Fruit fly (Drosophila melanogaster) whole organism, embryonic: ENCODE measurements around the gene Cyt-c1L.
A peak's percentile ranks its signal among the peaks of the same experiment; 100 is the strongest.

Experiments used
- B-H1 ChIP-seq: fragments of 200-800 bp; sonication (Bioruptor generic); IDR thresholded peaks from 3 replicates; pipeline ENCODE4 v1.3.6; 2022; ENCODE audit warnings: missing biosample characterization, missing genetic modification characterization
- Bgb ChIP-seq: fragments of 200-800 bp; sonication (Bioruptor generic); IDR thresholded peaks from 2 replicates; pipeline ENCODE4 v1.3.6; 2022; ENCODE audit warnings: missing biosample characterization, missing genetic modification characterization; ENCODE audit not compliant: partially characterized antibody
- CG10543 ChIP-seq: fragments of 200-800 bp; sonication (Bioruptor generic); optimal IDR thresholded peaks from 3 replicates; lab custom pipeline; 2017; ENCODE audit warnings: missing biosample characterization, mild to moderate bottlenecking, missing genetic modification characterization, moderate library complexity
- CG11247 ChIP-seq: fragments of 200-800 bp; sonication (Bioruptor generic); IDR thresholded peaks from 2 replicates; pipeline ENCODE4 v1.3.6; 2022; ENCODE audit warnings: missing biosample characterization, missing genetic modification characterization
- CG12219 ChIP-seq: fragments of 200-800 bp; sonication (Bioruptor generic); optimal IDR thresholded peaks from 3 replicates; lab custom pipeline; 2018; ENCODE audit warnings: missing biosample characterization, mild to moderate bottlenecking, missing genetic modification characterization
- CG1233 ChIP-seq: fragments of 200-800 bp; sonication (Bioruptor generic); optimal IDR thresholded peaks from 4 replicates; lab custom pipeline; 2018; ENCODE audit warnings: missing biosample characterization, mild to moderate bottlenecking, missing genetic modification characterization
- CG12744 ChIP-seq: fragments of 200-800 bp; sonication (Bioruptor generic); optimal IDR thresholded peaks from 2 replicates; lab custom pipeline; 2016; ENCODE audit warnings: missing biosample characterization, missing genetic modification characterization
- CG13775 ChIP-seq: fragments of 200-800 bp; sonication (Bioruptor generic); optimal IDR thresholded peaks from 3 replicates; lab custom pipeline; 2017; ENCODE audit warnings: missing biosample characterization, mild to moderate bottlenecking, missing genetic modification characterization
- CG15479 ChIP-seq: fragments of 200-800 bp; sonication (Bioruptor generic); optimal IDR thresholded peaks from 3 replicates; lab custom pipeline; 2019; ENCODE audit warnings: missing biosample characterization, mild to moderate bottlenecking, missing genetic modification characterization, moderate library complexity
- CG15514 ChIP-seq: fragments of 200-800 bp; sonication (Bioruptor generic); optimal IDR thresholded peaks from 3 replicates; lab custom pipeline; 2017; ENCODE audit warnings: missing biosample characterization, missing genetic modification characterization, mild to moderate bottlenecking, moderate library complexity, missing genetic modification reagents
- CG17361 ChIP-seq: fragments of 200-800 bp; sonication (Bioruptor generic); IDR thresholded peaks from 3 replicates; pipeline ENCODE4 v1.3.6; 2022; ENCODE audit warnings: missing biosample characterization, missing genetic modification characterization
- CG17802 ChIP-seq: fragments of 200-800 bp; sonication (Bioruptor generic); optimal IDR thresholded peaks from 2 replicates; lab custom pipeline; 2018; ENCODE audit warnings: missing biosample characterization, mild to moderate bottlenecking, missing genetic modification characterization, moderate library complexity
- CG1792 ChIP-seq: fragments of 200-800 bp; sonication (Bioruptor generic); optimal IDR thresholded peaks from 2 replicates; lab custom pipeline; 2016; ENCODE audit warnings: missing biosample characterization, missing genetic modification characterization
- CG2129 ChIP-seq: fragments of 200-800 bp; sonication (Bioruptor generic); IDR thresholded peaks from 2 replicates; pipeline ENCODE4 v1.3.6; 2022; ENCODE audit warnings: missing biosample characterization, missing genetic modification characterization; ENCODE audit not compliant: partially characterized antibody
- CG2199 ChIP-seq: fragments of 200-800 bp; sonication (Bioruptor generic); IDR thresholded peaks from 3 replicates; pipeline ENCODE4 v1.3.6; 2022; ENCODE audit warnings: missing biosample characterization, missing genetic modification characterization
- CG32767 ChIP-seq: fragments of 200-800 bp; sonication (Bioruptor generic); IDR thresholded peaks from 2 replicates; pipeline ENCODE4 v1.3.6; 2022; ENCODE audit warnings: missing biosample characterization, missing genetic modification characterization
- CG32772 ChIP-seq: fragments of 200-800 bp; sonication (Bioruptor generic); IDR thresholded peaks from 2 replicates; pipeline ENCODE4 v1.3.6; 2022; ENCODE audit warnings: missing biosample characterization, missing genetic modification characterization
- CG34376 ChIP-seq: fragments of 200-800 bp; sonication (Bioruptor generic); optimal IDR thresholded peaks from 2 replicates; lab custom pipeline; 2018; ENCODE audit warnings: missing biosample characterization, mild to moderate bottlenecking, missing genetic modification characterization
- CG4404 ChIP-seq: fragments of 200-800 bp; sonication (Bioruptor generic); IDR thresholded peaks from 2 replicates; pipeline ENCODE4 v1.3.6; 2022; ENCODE audit warnings: missing biosample characterization, missing genetic modification characterization
- CG6254 ChIP-seq: fragments of 200-800 bp; sonication (Bioruptor generic); optimal IDR thresholded peaks from 3 replicates; lab custom pipeline; 2017; ENCODE audit warnings: mild to moderate bottlenecking, missing biosample characterization, missing genetic modification reagents, missing genetic modification characterization
- CG7372 ChIP-seq: fragments of 200-800 bp; sonication (Bioruptor generic); IDR thresholded peaks from 2 replicates; pipeline ENCODE4 v1.3.6; 2022; ENCODE audit warnings: missing biosample characterization, missing genetic modification characterization
- CG9609 ChIP-seq: fragments of 200-800 bp; sonication (Bioruptor generic); optimal IDR thresholded peaks from 3 replicates; lab custom pipeline; 2016; ENCODE audit warnings: missing biosample characterization, missing genetic modification characterization
- CG9797 ChIP-seq: fragments of 200-800 bp; sonication (Bioruptor generic); optimal IDR thresholded peaks from 3 replicates; lab custom pipeline; 2018; ENCODE audit warnings: missing biosample characterization, mild to moderate bottlenecking, missing genetic modification characterization
- D ChIP-seq, 2 experiments: fragments of 200-800 bp in 1 of 2; fragments of >200 bp in 1 of 2; sonication (Bioruptor generic) in 1 of 2; optimal IDR thresholded peaks; 2 replicates in 1 of 2; 3 replicates in 1 of 2; lab custom pipeline; 2017; ENCODE audit warnings: mild to moderate bottlenecking in 1 of 2, missing biosample characterization in 1 of 2, missing genetic modification characterization in 1 of 2, missing genetic modification reagents in 1 of 2
- Dp ChIP-seq: fragments of 200-800 bp; sonication (Bioruptor generic); optimal IDR thresholded peaks from 2 replicates; lab custom pipeline; 2018; ENCODE audit warnings: missing biosample characterization, mild to moderate bottlenecking, missing genetic modification characterization, moderate library complexity
- Drgx ChIP-seq: fragments of 200-800 bp; sonication (Bioruptor generic); IDR thresholded peaks from 2 replicates; pipeline ENCODE4 v1.3.6; 2022; ENCODE audit warnings: missing biosample characterization, missing genetic modification characterization
- E2f1 ChIP-seq: fragments of 200-800 bp; sonication (Bioruptor generic); IDR thresholded peaks from 2 replicates; pipeline ENCODE4 v1.3.6; 2022; ENCODE audit warnings: missing biosample characterization, missing genetic modification characterization
- Hr39 ChIP-seq: fragments of >200 bp; optimal IDR thresholded peaks from 2 replicates; lab custom pipeline; 2017
- Meics ChIP-seq: fragments of 200-800 bp; sonication (Bioruptor generic); optimal IDR thresholded peaks from 2 replicates; lab custom pipeline; 2017; ENCODE audit warnings: missing biosample characterization, mild to moderate bottlenecking, missing genetic modification characterization
- Ravus ChIP-seq: fragments of 200-800 bp; sonication (Bioruptor generic); IDR thresholded peaks from 2 replicates; pipeline ENCODE4 v1.3.6; 2022; ENCODE audit warnings: missing biosample characterization, missing genetic modification characterization
- Trl ChIP-seq, 3 experiments: fragments of >200 bp in 2 of 3; fragments of 200-800 bp in 1 of 3; sonication (Bioruptor generic) in 1 of 3; optimal IDR thresholded peaks; 2 replicates in 1 of 3; 3 replicates in 2 of 3; lab custom pipeline; 2016 to 2017; ENCODE audit warnings: missing biosample characterization in 1 of 3, missing genetic modification characterization in 1 of 3
- ab ChIP-seq: fragments of 200-800 bp; sonication (Bioruptor generic); optimal IDR thresholded peaks from 2 replicates; lab custom pipeline; 2016; ENCODE audit warnings: missing biosample characterization, missing genetic modification characterization
- abd-A ChIP-seq: fragments of 200-800 bp; sonication (Bioruptor generic); optimal IDR thresholded peaks from 3 replicates; lab custom pipeline; 2019; ENCODE audit warnings: missing biosample characterization, mild to moderate bottlenecking, missing genetic modification characterization, moderate library complexity
- bab2 ChIP-seq: fragments of 200-800 bp; sonication (Bioruptor generic); optimal IDR thresholded peaks from 2 replicates; lab custom pipeline; 2016; ENCODE audit warnings: missing biosample characterization, missing genetic modification characterization
- btn ChIP-seq: fragments of 200-800 bp; sonication (Bioruptor generic); optimal IDR thresholded peaks from 2 replicates; lab custom pipeline; 2016; ENCODE audit warnings: missing biosample characterization, missing genetic modification characterization
- dan ChIP-seq: fragments of 200-800 bp; sonication (Bioruptor generic); IDR thresholded peaks from 2 replicates; pipeline ENCODE4 v1.3.6; 2022; ENCODE audit warnings: missing biosample characterization, missing genetic modification characterization
- dmrt11E ChIP-seq: fragments of 200-800 bp; sonication (Bioruptor generic); optimal IDR thresholded peaks from 3 replicates; lab custom pipeline; 2018; ENCODE audit warnings: missing biosample characterization, mild to moderate bottlenecking, missing genetic modification characterization, moderate library complexity
- dpn ChIP-seq, 2 experiments: fragments of 200-800 bp; sonication (Bioruptor generic); optimal IDR thresholded peaks; 3 replicates each; lab custom pipeline; 2016; ENCODE audit warnings: missing biosample characterization in 2 of 2, missing genetic modification characterization in 2 of 2
- ems ChIP-seq: fragments of 200-800 bp; sonication (Bioruptor generic); optimal IDR thresholded peaks from 3 replicates; lab custom pipeline; 2016; ENCODE audit warnings: missing biosample characterization, missing genetic modification characterization
- fu2 ChIP-seq: fragments of 200-800 bp; sonication (Bioruptor generic); optimal IDR thresholded peaks from 2 replicates; lab custom pipeline; 2016; ENCODE audit warnings: missing biosample characterization, missing genetic modification characterization
- gsb ChIP-seq: fragments of 200-800 bp; sonication (Bioruptor generic); IDR thresholded peaks from 2 replicates; pipeline ENCODE4 v1.3.6; 2022; ENCODE audit warnings: missing biosample characterization, missing genetic modification characterization
- hbn ChIP-seq: fragments of 200-800 bp; sonication (Bioruptor generic); IDR thresholded peaks from 2 replicates; pipeline ENCODE4 v1.3.6; 2022; ENCODE audit warnings: missing biosample characterization, missing genetic modification characterization; ENCODE audit not compliant: partially characterized antibody
- mld ChIP-seq: fragments of 200-800 bp; sonication (Bioruptor generic); IDR thresholded peaks from 3 replicates; pipeline ENCODE4 v1.3.6; 2022; ENCODE audit warnings: missing biosample characterization, missing genetic modification characterization; ENCODE audit not compliant: partially characterized antibody
- nerfin-1 ChIP-seq: fragments of 200-800 bp; sonication (Bioruptor generic); optimal IDR thresholded peaks from 3 replicates; lab custom pipeline; 2019; ENCODE audit warnings: missing biosample characterization, mild to moderate bottlenecking, missing genetic modification characterization, moderate library complexity
- peb ChIP-seq: fragments of 200-800 bp; sonication (Bioruptor generic); IDR thresholded peaks from 2 replicates; pipeline ENCODE4 v1.3.6; 2022; ENCODE audit warnings: missing biosample characterization, missing genetic modification characterization
- pros ChIP-seq: fragments of 200-800 bp; sonication (Bioruptor generic); optimal IDR thresholded peaks from 3 replicates; lab custom pipeline; 2019; ENCODE audit warnings: missing biosample characterization, mild to moderate bottlenecking, missing genetic modification characterization, moderate library complexity
- sug ChIP-seq: fragments of 200-800 bp; optimal IDR thresholded peaks from 2 replicates; lab custom pipeline; 2019; ENCODE audit warnings: missing biosample characterization, mild to moderate bottlenecking, missing genetic modification characterization, moderate library complexity
- trh ChIP-seq: fragments of 200-800 bp; sonication (Bioruptor generic); optimal IDR thresholded peaks from 2 replicates; lab custom pipeline; 2016; ENCODE audit warnings: missing biosample characterization, missing genetic modification characterization
- vfl ChIP-seq: fragments of 200-800 bp; sonication (Bioruptor generic); optimal IDR thresholded peaks from 2 replicates; lab custom pipeline; 2016; ENCODE audit warnings: missing biosample characterization, missing genetic modification characterization
- wdn ChIP-seq: fragments of 200-800 bp; sonication (Bioruptor generic); IDR thresholded peaks from 2 replicates; pipeline ENCODE4 v1.3.6; 2022; ENCODE audit warnings: missing biosample characterization, missing genetic modification characterization
- wor ChIP-seq: fragments of 200-800 bp; sonication (Bioruptor generic); IDR thresholded peaks from 2 replicates; pipeline ENCODE4 v1.3.6; 2022; ENCODE audit warnings: missing biosample characterization, missing genetic modification characterization

Gene Cyt-c1L

DNA sequence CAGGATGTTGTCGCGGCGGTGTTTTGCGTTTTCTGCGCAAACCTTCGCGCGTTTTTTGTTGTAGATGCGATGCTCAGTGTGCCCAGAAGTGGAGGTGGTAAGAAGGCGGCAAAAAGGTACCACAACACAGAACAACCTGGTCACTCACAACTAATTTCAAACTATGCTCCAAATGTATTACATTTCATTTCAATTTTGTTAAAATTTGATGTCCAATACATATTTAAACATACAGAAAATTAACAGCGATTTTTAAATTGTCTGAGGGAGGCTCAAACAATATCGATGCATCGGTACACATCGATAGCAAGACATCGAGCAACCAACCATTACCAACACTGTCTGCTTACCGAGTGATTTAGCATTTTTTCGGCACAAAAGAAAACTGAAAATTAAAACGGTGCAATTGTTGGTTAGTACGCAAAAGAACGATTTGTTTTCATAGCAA is 50.7 kb downstream of the Cyt-c1L start, which contains the start of the genes Slbp and Rpn2 (continued):
- peak; percentile 26 for TF ChIP-seq CG13775 (GFP tag; lab: Kevin White, UChicago)
- no peak for TF ChIP-seq CG32772
- no peak for TF ChIP-seq dan
- TF ChIP-seq ems = peak; percentile 12
- TF ChIP-seq CG34376 (GFP tag; lab: Kevin White, UChicago) = peak; percentile 61
- TF ChIP-seq mld (GFP tag; lab: Robert Waterston, UW) = peak; percentile 86
- TF ChIP-seq CG4404 (GFP tag; lab: Robert Waterston, UW) = no peak
- peak; percentile 45 for TF ChIP-seq vfl
- TF ChIP-seq fu2 (GFP tag; lab: Kevin White, UChicago) = peak; percentile 26
- TF ChIP-seq Drgx = no peak
- TF ChIP-seq CG2129 (GFP tag; lab: Robert Waterston, UW) = peak; percentile 93
- TF ChIP-seq bab2 (GFP tag; lab: Kevin White, UChicago) = peak; percentile 34
- TF ChIP-seq Dp (GFP tag; lab: Kevin White, UChicago) = peak; percentile 74
- TF ChIP-seq wdn (GFP tag; lab: Robert Waterston, UW) = no peak
- TF ChIP-seq CG17361 = no peak
- TF ChIP-seq CG15514 (GFP tag; lab: Kevin White, UChicago) = peak; percentile 55
- TF ChIP-seq CG17802 (tag; lab: Kevin White, UChicago) = no peak
- TF ChIP-seq CG1233 (GFP tag; lab: Kevin White, UChicago) = no peak
- TF ChIP-seq D (optimal IDR thresholded peaks at IDR 0.05; lab: Kevin White, UChicago) = no peak
- no peak for TF ChIP-seq D (GFP tag; optimal IDR thresholded peaks at IDR 0.05; lab: Kevin White, UChicago)
- TF ChIP-seq CG6254 = no peak
- no peak for TF ChIP-seq CG12219 (GFP tag; lab: Kevin White, UChicago)
- TF ChIP-seq abd-A (tag; lab: Kevin White, UChicago) = no peak
- peak; percentile 95 for TF ChIP-seq Bgb
- TF ChIP-seq CG7372 = no peak
- TF ChIP-seq trh (GFP tag; lab: Kevin White, UChicago) = no peak
- peak; percentile 56; the same call in 1 of the 2 replicates for TF ChIP-seq E2f1
- peak; percentile 42 for TF ChIP-seq sug (tag; lab: Kevin White, UChicago)
- TF ChIP-seq CG10543 (GFP tag; lab: Kevin White, UChicago) = peak; percentile 21
- TF ChIP-seq CG11247 (GFP tag; lab: Robert Waterston, UW) = no peak
- no peak for TF ChIP-seq CG2199
- TF ChIP-seq ab (GFP tag; lab: Kevin White, UChicago) = no peak
- no peak for TF ChIP-seq gsb (GFP tag; lab: Robert Waterston, UW)
- TF ChIP-seq nerfin-1 (tag; lab: Kevin White, UChicago) = peak; percentile 29
- TF ChIP-seq B-H1 = no peak
- no peak for TF ChIP-seq btn (GFP tag; lab: Kevin White, UChicago)
- TF ChIP-seq hbn = peak; percentile 95
- TF ChIP-seq CG15479 (GFP tag; lab: Kevin White, UChicago) = peak; percentile 90
- TF ChIP-seq Trl (optimal IDR thresholded peaks at IDR 0.05; lab: Kevin White, UChicago) = no peak
- peak; percentile 42 for TF ChIP-seq Trl (GFP tag; optimal IDR thresholded peaks at IDR 0.05; lab: Kevin White, UChicago)
- no peak for TF ChIP-seq Ravus (GFP tag; lab: Robert Waterston, UW)
- peak; percentile 9 for TF ChIP-seq dmrt11E
- no peak for TF ChIP-seq peb (GFP tag; lab: Robert Waterston, UW)
- no peak for TF ChIP-seq pros (GFP tag; lab: Kevin White, UChicago)
- no peak for TF ChIP-seq wor (GFP tag; lab: Robert Waterston, UW)
- peak; percentile 97 for TF ChIP-seq CG9797
- peak; percentile 40 to 58 for TF ChIP-seq dpn (GFP tag; optimal IDR thresholded peaks at IDR 0.05; lab: Kevin White, UChicago)
- peak; percentile 65 for TF ChIP-seq CG9609 (GFP tag; lab: Kevin White, UChicago)
- peak; percentile 36 for TF ChIP-seq CG12744
- TF ChIP-seq CG32767 (GFP tag; lab: Robert Waterston, UW) = 0 out of 2 replicates have a peak, but pooled peaks have one; percentile 9
- TF ChIP-seq Hr39 = no peak
- TF ChIP-seq Meics (GFP tag; lab: Kevin White, UChicago) = peak; percentile 30
- TF ChIP-seq CG1792 = no peak
